Worm (Caenorhabditis elegans) whole organism, early embryonic: ENCODE data around the gene F59C12.4.

Source experiments
- B0310.2 ChIP-seq: sonication (generic microtip); optimal IDR thresholded peaks from 2 replicates; lab custom pipeline; 2016; ENCODE audit warnings: mild to moderate bottlenecking, missing genetic modification characterization, missing compliant biosample characterization
- F13C5.2 ChIP-seq: sonication (generic microtip); optimal IDR thresholded peaks from 2 replicates; lab custom pipeline; 2017; ENCODE audit warnings: mild to moderate bottlenecking, missing genetic modification characterization, inconsistent platforms, missing compliant biosample characterization
- aly-1 ChIP-seq: sonication (generic microtip); optimal IDR thresholded peaks from 2 replicates; lab custom pipeline; 2016; ENCODE audit warnings: missing genetic modification characterization, missing compliant biosample characterization
- ama-1 ChIP-seq: fragments of 150-350 bp; optimal IDR thresholded peaks from 2 replicates; lab custom pipeline; 2014
- ceh-13 ChIP-seq: fragments of 200-800 bp; sonication (Bioruptor generic); optimal IDR thresholded peaks from 2 replicates; lab custom pipeline; 2018; ENCODE audit warnings: mild to moderate bottlenecking, missing genetic modification characterization, missing compliant biosample characterization
- ceh-36 ChIP-seq: sonication (generic microtip); optimal IDR thresholded peaks from 2 replicates; lab custom pipeline; 2016; ENCODE audit warnings: missing genetic modification characterization, inconsistent platforms, missing compliant biosample characterization
- ets-7 ChIP-seq: sonication (generic microtip); optimal IDR thresholded peaks from 2 replicates; lab custom pipeline; 2016; ENCODE audit warnings: missing genotype, missing genetic modification characterization, missing compliant biosample characterization
- flt-1 ChIP-seq: fragments of 200-800 bp; sonication (Bioruptor generic); IDR thresholded peaks from 2 replicates; pipeline ENCODE4 v1.3.6; 2022; ENCODE audit warnings: missing genetic modification characterization, missing compliant biosample characterization
- hmbx-1 ChIP-seq: sonication (generic microtip); optimal IDR thresholded peaks from 2 replicates; lab custom pipeline; 2016; ENCODE audit warnings: mild to moderate bottlenecking, missing genetic modification characterization, missing compliant biosample characterization
- hmg-4 ChIP-seq: fragments of 200-800 bp; sonication (Bioruptor generic); optimal IDR thresholded peaks from 2 replicates; lab custom pipeline; 2018; ENCODE audit warnings: mild to moderate bottlenecking, missing genetic modification characterization, missing compliant biosample characterization
- hnd-1 ChIP-seq: sonication (generic microtip); optimal IDR thresholded peaks from 2 replicates; lab custom pipeline; 2016; ENCODE audit warnings: missing genetic modification characterization, missing compliant biosample characterization
- pes-1 ChIP-seq: fragments of 200-800 bp; sonication (Bioruptor generic); IDR thresholded peaks from 2 replicates; pipeline ENCODE4 v1.3.6; 2022; ENCODE audit warnings: missing genetic modification reagents, missing genetic modification characterization, missing compliant biosample characterization
- scrt-1 ChIP-seq: fragments of 200-800 bp; sonication (Bioruptor generic); IDR thresholded peaks from 2 replicates; pipeline ENCODE4 v1.3.6; 2022; ENCODE audit warnings: missing genetic modification characterization, missing compliant biosample characterization
- sea-1 ChIP-seq: fragments of 200-800 bp; sonication (Bioruptor generic); conservative IDR thresholded peaks from 2 replicates; pipeline ENCODE4 v1.3.6; 2022; ENCODE audit warnings: missing genetic modification characterization, missing compliant biosample characterization
- tbx-11 ChIP-seq: fragments of 200-800 bp; sonication (Bioruptor generic); IDR thresholded peaks from 2 replicates; pipeline ENCODE4 v1.3.6; 2022; ENCODE audit warnings: missing genetic modification characterization, missing compliant biosample characterization
- tbx-37 ChIP-seq: fragments of 200-800 bp; sonication (Bioruptor generic); conservative IDR thresholded peaks from 2 replicates; pipeline ENCODE4 v1.3.6; 2022; ENCODE audit warnings: missing genetic modification reagents, missing genetic modification characterization, missing compliant biosample characterization
- tra-4 ChIP-seq: sonication (generic microtip); optimal IDR thresholded peaks from 2 replicates; lab custom pipeline; 2017; ENCODE audit warnings: missing genetic modification characterization, missing compliant biosample characterization

F59C12.4 gene

DNA sequence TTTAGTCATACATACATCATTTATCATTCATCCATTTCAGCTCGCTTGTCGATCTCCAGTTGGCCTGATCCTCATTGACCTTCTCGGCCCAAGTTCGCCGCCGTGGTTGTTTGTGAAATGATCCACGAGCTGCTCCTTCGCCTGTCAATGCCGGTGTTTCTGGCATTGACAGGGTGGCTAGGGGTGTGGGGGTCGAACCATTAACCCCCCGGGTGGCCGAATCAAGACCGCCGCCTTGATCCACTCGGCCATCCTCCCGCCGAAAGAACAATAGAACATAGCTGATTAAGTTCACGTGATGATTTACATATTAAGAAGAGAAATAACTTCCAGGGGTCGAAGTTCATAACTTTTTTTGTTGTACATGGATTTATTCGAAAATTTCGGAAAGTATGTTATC lies at the start of gene F59C12.4:
F59C12.4 (minus strand) TSS at position 166 of the 400 bp plus-strand sequence.
- TF ChIP-seq aly-1 (tag; lab: Kevin White, UChicago) = peak; percentile 74
- TF ChIP-seq sea-1 (GFP tag; lab: Robert Waterston, UW) = peak; percentile 47; the same call in 1 of the 2 replicates
- TF ChIP-seq tbx-37 (GFP tag; lab: Robert Waterston, UW) = no peak
- TF ChIP-seq tra-4 = peak; percentile 9
- peak; percentile 62 for TF ChIP-seq ceh-36
- TF ChIP-seq scrt-1 = peak; percentile 77
- TF ChIP-seq hnd-1 (tag; lab: Kevin White, UChicago) = peak; percentile 45
- peak; percentile 83 for TF ChIP-seq pes-1
- TF ChIP-seq F13C5.2 (tag; lab: Kevin White, UChicago) = peak; percentile 75
- TF ChIP-seq flt-1 (GFP tag; lab: Robert Waterston, UW) = peak; percentile 53
- peak; percentile 15 for TF ChIP-seq hmbx-1
- no peak for TF ChIP-seq ets-7
- peak; percentile 43 for TF ChIP-seq ceh-13 (GFP tag; lab: Kevin White, UChicago)
- TF ChIP-seq tbx-11 = peak; percentile 70; the same call in 1 of the 2 replicates
- TF ChIP-seq ama-1 (lab: Kevin White, UChicago) = no peak
- no peak for TF ChIP-seq B0310.2
- TF ChIP-seq hmg-4 (GFP tag; lab: Kevin White, UChicago) = peak; percentile 89

DNA sequence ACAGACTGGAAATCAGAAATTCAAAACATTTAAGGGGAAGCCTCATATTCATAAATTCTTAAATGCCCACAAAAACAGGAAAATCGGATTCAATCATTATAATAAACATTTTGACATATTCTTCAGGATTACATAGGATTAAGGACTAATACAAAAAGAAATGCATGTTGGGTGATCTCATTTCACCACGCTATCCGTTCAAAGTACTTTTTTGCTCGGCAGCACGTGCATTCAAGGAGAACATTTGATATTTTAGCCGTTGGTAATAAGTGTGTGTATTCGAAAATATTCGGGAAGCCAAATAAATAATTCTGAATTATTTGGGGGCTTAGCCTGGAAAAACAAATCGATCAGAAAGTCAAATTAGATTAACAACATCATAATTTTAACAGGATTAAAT lies 48.2 kb upstream of the F59C12.4 start:
- TF ChIP-seq hnd-1 (tag; lab: Kevin White, UChicago) = no peak
- TF ChIP-seq tra-4 = no peak
- no peak for TF ChIP-seq tbx-11
- no peak for TF ChIP-seq sea-1 (GFP tag; lab: Robert Waterston, UW)
- TF ChIP-seq ama-1 (lab: Kevin White, UChicago) = no peak
- no peak for TF ChIP-seq B0310.2
- no peak for TF ChIP-seq tbx-37 (GFP tag; lab: Robert Waterston, UW)
- no peak for TF ChIP-seq hmg-4 (GFP tag; lab: Kevin White, UChicago)
- TF ChIP-seq ceh-36 = no peak
- no peak for TF ChIP-seq F13C5.2 (tag; lab: Kevin White, UChicago)
- TF ChIP-seq scrt-1 = no peak
- TF ChIP-seq ceh-13 (GFP tag; lab: Kevin White, UChicago) = no peak
- no peak for TF ChIP-seq pes-1
- TF ChIP-seq hmbx-1 = no peak
- no peak for TF ChIP-seq flt-1 (GFP tag; lab: Robert Waterston, UW)

DNA sequence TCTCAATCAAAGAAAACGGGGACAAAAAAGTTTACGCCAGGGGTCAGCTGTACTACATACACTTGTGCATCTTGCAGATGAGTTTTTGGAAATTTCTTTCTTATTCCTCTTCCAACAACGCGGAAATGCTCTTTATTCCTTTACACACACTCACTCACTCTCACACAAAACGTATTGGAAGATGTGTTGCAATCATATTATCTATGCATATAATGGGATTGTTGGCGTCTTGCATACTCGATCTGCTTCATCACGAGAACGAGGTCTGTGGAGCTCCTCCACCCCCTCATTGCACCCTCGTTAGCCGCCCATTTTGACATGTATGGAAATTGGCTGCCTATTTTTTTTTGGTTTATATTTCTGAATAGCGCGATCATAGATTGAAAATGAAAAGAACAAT lies 46.4 kb upstream of the F59C12.4 start:
- no peak for TF ChIP-seq tbx-37 (GFP tag; lab: Robert Waterston, UW)
- no peak for TF ChIP-seq tra-4
- no peak for TF ChIP-seq ama-1 (lab: Kevin White, UChicago)
- no peak for TF ChIP-seq ceh-13 (GFP tag; lab: Kevin White, UChicago)
- TF ChIP-seq hmbx-1 = no peak
- no peak for TF ChIP-seq flt-1 (GFP tag; lab: Robert Waterston, UW)
- TF ChIP-seq F13C5.2 (tag; lab: Kevin White, UChicago) = no peak
- no peak for TF ChIP-seq ets-7
- no peak for TF ChIP-seq scrt-1
- TF ChIP-seq hnd-1 (tag; lab: Kevin White, UChicago) = no peak
- no peak for TF ChIP-seq sea-1 (GFP tag; lab: Robert Waterston, UW)
- no peak for TF ChIP-seq aly-1 (tag; lab: Kevin White, UChicago)
- TF ChIP-seq B0310.2 = no peak
- no peak for TF ChIP-seq ceh-36

DNA sequence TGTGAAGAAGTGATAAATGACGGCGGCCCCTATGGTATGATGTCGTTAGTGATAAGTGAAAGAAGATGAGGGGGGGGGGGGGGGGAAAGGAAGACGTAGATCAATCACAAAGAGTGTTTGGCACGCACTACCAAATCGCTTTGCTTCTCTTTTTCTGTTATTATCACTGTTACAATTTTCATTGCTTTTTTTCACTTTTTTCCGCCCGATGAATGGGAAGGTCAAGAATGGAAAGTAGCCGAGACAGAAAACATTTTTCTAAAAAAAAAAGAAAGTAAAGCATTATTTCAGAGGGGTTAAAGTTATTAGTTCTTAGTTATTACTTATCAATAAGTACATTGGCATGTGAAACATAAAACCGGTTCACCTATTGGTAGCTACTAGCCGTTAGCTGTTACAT lies 44.8 kb upstream of the F59C12.4 start:
- no peak for TF ChIP-seq tbx-11
- no peak for TF ChIP-seq ets-7
- TF ChIP-seq ceh-13 (GFP tag; lab: Kevin White, UChicago) = no peak
- no peak for TF ChIP-seq B0310.2

DNA sequence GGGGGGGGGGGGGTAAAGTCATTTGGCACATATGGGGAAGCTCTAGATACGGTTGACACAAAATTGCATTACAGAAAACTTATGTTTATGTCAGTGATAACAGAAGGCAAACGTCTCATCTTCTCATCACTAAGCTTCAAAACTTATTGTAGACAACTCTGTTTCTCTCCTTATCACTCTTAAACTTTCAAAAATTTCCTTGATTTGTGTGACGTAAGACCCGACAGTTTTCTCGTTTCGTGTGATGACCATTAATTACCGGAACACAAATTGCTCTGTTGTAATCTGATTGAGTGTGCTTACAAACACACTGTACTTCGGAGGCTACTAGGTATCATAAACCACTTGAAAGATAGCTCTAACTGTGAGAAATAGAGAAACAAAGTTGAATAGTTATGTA lies 42.5 kb upstream of the F59C12.4 start:
- no peak for TF ChIP-seq flt-1 (GFP tag; lab: Robert Waterston, UW)
- no peak for TF ChIP-seq scrt-1
- no peak for TF ChIP-seq aly-1 (tag; lab: Kevin White, UChicago)
- no peak for TF ChIP-seq B0310.2
- no peak for TF ChIP-seq hnd-1 (tag; lab: Kevin White, UChicago)
- TF ChIP-seq ceh-13 (GFP tag; lab: Kevin White, UChicago) = no peak
- TF ChIP-seq ama-1 (lab: Kevin White, UChicago) = no peak
- TF ChIP-seq sea-1 (GFP tag; lab: Robert Waterston, UW) = no peak
- no peak for TF ChIP-seq tra-4
- TF ChIP-seq tbx-11 = no peak
- no peak for TF ChIP-seq ceh-36
- TF ChIP-seq F13C5.2 (tag; lab: Kevin White, UChicago) = no peak

DNA sequence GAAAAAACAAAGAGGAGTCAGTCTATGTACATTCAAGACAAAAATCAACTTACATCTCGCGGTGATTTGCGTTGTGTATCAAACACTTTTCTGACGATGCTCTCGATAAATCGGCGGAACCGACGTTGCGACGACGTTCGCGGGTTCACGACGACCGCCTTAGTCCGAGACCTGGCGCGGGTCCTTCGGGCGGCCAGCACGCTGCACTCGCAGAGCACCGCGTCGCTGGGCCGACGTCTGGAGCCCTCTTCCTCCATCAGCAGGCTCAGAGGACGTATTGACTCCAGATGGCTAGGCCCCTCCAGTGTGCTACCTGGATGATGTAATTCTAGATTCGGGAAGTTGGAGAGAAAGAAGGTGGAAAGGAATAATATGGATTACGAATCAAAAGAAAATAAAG lies 40.8 kb upstream of the F59C12.4 start:
- TF ChIP-seq F13C5.2 (tag; lab: Kevin White, UChicago) (no peak), tra-4 (no peak), sea-1 (GFP tag; lab: Robert Waterston, UW) (no peak), hmg-4 (GFP tag; lab: Kevin White, UChicago) (no peak), pes-1 (no peak), aly-1 (tag; lab: Kevin White, UChicago) (no peak), ama-1 (lab: Kevin White, UChicago) (no peak), ceh-13 (GFP tag; lab: Kevin White, UChicago) (no peak), scrt-1 (no peak), ets-7 (no peak), flt-1 (GFP tag; lab: Robert Waterston, UW) (no peak), hnd-1 (tag; lab: Kevin White, UChicago) (no peak), hmbx-1 (no peak), tbx-37 (GFP tag; lab: Robert Waterston, UW) (no peak), B0310.2 (no peak), ceh-36 (no peak), tbx-11 (no peak)

DNA sequence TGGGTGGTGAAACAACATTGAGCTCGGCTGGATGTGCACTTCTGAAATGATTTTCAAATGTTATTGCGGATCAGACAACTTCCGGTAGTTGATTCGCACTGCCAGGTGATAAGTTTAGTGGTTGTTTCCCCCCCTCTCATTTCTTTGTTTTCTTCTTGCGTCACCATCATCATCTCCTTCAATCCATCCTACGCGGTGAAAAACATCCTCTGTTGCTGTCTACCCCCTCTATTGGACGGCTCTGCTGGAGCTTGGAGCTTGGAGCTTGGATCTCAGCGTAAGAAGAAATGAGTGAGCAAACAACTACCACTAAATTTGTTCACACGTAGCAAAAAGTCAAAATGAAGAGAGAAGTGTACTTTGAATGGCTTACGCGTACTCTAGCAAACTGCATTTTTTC lies 39.3 kb upstream of the F59C12.4 start:
- TF ChIP-seq sea-1 (GFP tag; lab: Robert Waterston, UW) (no peak), pes-1 (no peak), tbx-37 (GFP tag; lab: Robert Waterston, UW) (no peak), F13C5.2 (tag; lab: Kevin White, UChicago) (no peak), ceh-36 (no peak), ama-1 (lab: Kevin White, UChicago) (no peak), flt-1 (GFP tag; lab: Robert Waterston, UW) (no peak), hmbx-1 (no peak), B0310.2 (no peak), tbx-11 (no peak), scrt-1 (no peak), hnd-1 (tag; lab: Kevin White, UChicago) (no peak), tra-4 (no peak), hmg-4 (GFP tag; lab: Kevin White, UChicago) (no peak)
